Worm (Caenorhabditis elegans) whole organism, L1 larva: Measurements from ENCODE around the gene scl-3.

Experiments
- F16B12.6 ChIP-seq: fragments of 150-350 bp; optimal IDR thresholded peaks from 2 replicates; lab custom pipeline; 2014; ENCODE audit warnings: missing biosample characterization, missing genetic modification characterization
- ceh-63 ChIP-seq: fragments of 200-800 bp; sonication (Bioruptor generic); optimal IDR thresholded peaks from 2 replicates; lab custom pipeline; 2018; ENCODE audit warnings: mild to moderate bottlenecking, missing genetic modification characterization, missing compliant biosample characterization

DNA sequence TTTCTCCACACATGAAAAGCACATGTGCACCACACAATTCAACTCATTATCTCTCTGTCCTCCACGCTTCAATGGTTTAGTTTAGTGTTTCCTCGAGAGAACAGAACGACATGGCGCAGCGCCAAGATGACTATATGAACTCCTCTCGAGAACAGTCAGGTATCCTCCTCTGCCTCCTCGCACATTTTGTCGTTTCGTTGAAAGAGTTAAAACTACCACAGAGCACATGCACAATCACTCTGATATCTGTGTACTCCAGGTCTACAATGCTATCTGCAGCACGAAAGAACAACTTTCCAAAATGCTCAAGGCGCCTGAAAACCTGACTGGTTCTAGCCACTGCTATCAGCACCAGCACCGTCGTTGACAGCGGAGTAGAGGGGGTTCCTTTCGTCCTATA is 32.6 kb upstream of the scl-3 start:
- TF ChIP-seq ceh-63 (no peak), F16B12.6 (tag; lab: Kevin White, UChicago) (no peak)
